Fruit fly (Drosophila melanogaster): Measurements from ENCODE around the gene CG31221.

CG31221 gene

dm6 chr3R:19498672-19499373, 86.3 kb downstream of the CG31221 start (continued):
- TF ChIP-seq Hey (tag; optimal IDR thresholded peaks at IDR 0.05), result peak; percentile 78
- TF ChIP-seq cas (GFP tag; IDR thresholded peaks at IDR 0.05), result peak; percentile 82
- TF ChIP-seq CG15696 (tag; optimal IDR thresholded peaks at IDR 0.05), result peak; percentile 44
- TF ChIP-seq sob (GFP tag; IDR thresholded peaks at IDR 0.05), result peak; percentile 96
- peak; percentile 96 for TF ChIP-seq CG17359 (tag; optimal IDR thresholded peaks at IDR 0.05)
- TF ChIP-seq ind (GFP tag; optimal IDR thresholded peaks at IDR 0.05), result peak; percentile 95
- TF ChIP-seq dmrt11E (tag; optimal IDR thresholded peaks at IDR 0.05), result peak; percentile 47

- TF ChIP-seq CG17361 (GFP tag; IDR thresholded peaks at IDR 0.05) (peak; percentile 30; the same call in 1 of the 3 replicates), ro (GFP tag; IDR thresholded peaks at IDR 0.05) (0 out of 2 replicates have a peak, but pooled peaks have one; percentile 0), CG11456 (GFP tag; IDR thresholded peaks at IDR 0.05) (0 out of 3 replicates have a peak, but pooled peaks have one; percentile 2), knrl (GFP tag; IDR thresholded peaks at IDR 0.05; ENCODE audit: partially characterized antibody) (no peak), Dref (GFP tag; IDR thresholded peaks at IDR 0.05) (0 out of 2 replicates have a peak, but pooled peaks have one; percentile 0), Trl (optimal IDR thresholded peaks at IDR 0.05) (peak; percentile 59 to 64), Trl (GFP tag; optimal IDR thresholded peaks at IDR 0.05) (no peak)
Observed at dm6 chr3R:19499374-19499703, 86.8 kb downstream of the CG31221 start.

dm6 chr3R:19499776-19500175, 87.3 kb downstream of the CG31221 start:
- TF ChIP-seq hth (optimal IDR thresholded peaks at IDR 0.05) (no peak), crol (GFP tag; IDR thresholded peaks at IDR 0.05) (0 out of 2 replicates have a peak, but pooled peaks have one; percentile 6), CG17361 (GFP tag; IDR thresholded peaks at IDR 0.05) (no peak), onecut (GFP tag; IDR thresholded peaks at IDR 0.05) (peak; percentile 95), ci (GFP tag; IDR thresholded peaks at IDR 0.05) (no peak), CG1832 (GFP tag; optimal IDR thresholded peaks at IDR 0.05) (peak; percentile 16), pho (GFP tag; optimal IDR thresholded peaks at IDR 0.05) (no peak), CG13296 (GFP tag; optimal IDR thresholded peaks at IDR 0.05) (no peak), H2.0 (GFP tag; IDR thresholded peaks at IDR 0.05) (no peak), run (tag; optimal IDR thresholded peaks at IDR 0.05) (peak; percentile 6)

dm6 chr3R:19500588-19500987, 88.1 kb downstream of the CG31221 start:
- TF ChIP-seq Rfx (GFP tag; IDR thresholded peaks at IDR 0.05) (0 out of 2 replicates have a peak, but pooled peaks have one; percentile 18), Med (GFP tag) (peak; percentile 39), CG17829 (tag; optimal IDR thresholded peaks at IDR 0.05) (no peak), CG8290 (GFP tag; optimal IDR thresholded peaks at IDR 0.05) (no peak), CG8290 (tag; optimal IDR thresholded peaks at IDR 0.05) (peak; percentile 45 to 59), Bteb2 (GFP tag; optimal IDR thresholded peaks at IDR 0.05) (no peak), abd-A (tag; optimal IDR thresholded peaks at IDR 0.05) (peak; percentile 24), Hey (tag; optimal IDR thresholded peaks at IDR 0.05) (no peak)

DNA sequence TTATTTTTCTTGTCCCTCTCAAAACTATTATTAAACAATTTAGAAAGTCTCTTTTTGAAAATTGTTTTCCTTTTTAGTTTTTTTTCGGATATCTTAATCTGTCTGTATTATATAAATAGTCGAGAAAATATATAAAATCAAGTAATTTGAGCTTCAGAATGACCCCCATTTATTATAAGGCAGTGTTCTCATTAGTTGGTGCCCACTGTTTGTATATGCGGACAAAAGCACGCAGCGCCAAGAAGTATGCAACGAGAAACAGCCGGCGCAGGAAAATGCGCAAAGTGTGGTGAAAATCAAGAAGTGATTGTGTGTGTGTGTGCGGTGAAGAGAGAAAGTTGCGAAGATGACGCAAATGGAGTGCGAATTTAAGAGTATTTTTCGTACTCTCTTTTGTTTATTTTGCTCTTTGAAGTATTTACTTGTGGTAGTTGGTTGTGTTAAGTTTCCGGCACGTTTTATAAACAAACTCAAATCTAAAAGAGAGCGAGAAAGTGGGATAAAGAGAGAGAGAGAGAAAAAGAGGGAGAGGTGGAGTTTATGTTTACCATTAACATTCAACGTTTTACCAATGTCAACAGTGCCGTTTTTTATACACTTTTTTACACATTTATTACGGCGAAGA, 90.7 kb downstream of the CG31221 start:
- TF ChIP-seq sisA (GFP tag; IDR thresholded peaks at IDR 0.05) (no peak), row (GFP tag; IDR thresholded peaks at IDR 0.05) (peak; percentile 57), tx (GFP tag; optimal IDR thresholded peaks at IDR 0.05) (no peak), Trl (optimal IDR thresholded peaks at IDR 0.05) (peak; percentile 49 to 74), Trl (GFP tag; optimal IDR thresholded peaks at IDR 0.05) (no peak), zfh1 (GFP tag; IDR thresholded peaks at IDR 0.05) (no peak), ara (GFP tag; IDR thresholded peaks at IDR 0.05) (no peak), cwo (GFP tag; optimal IDR thresholded peaks at IDR 0.05) (no peak), CG17186 (GFP tag; optimal IDR thresholded peaks at IDR 0.05) (no peak), oc (tag; optimal IDR thresholded peaks at IDR 0.05) (no peak), CG11247 (GFP tag; IDR thresholded peaks at IDR 0.05) (no peak), CHES-1-like (GFP tag; optimal IDR thresholded peaks at IDR 0.05) (no peak), unc-4 (GFP tag; IDR thresholded peaks at IDR 0.05; ENCODE audit: partially characterized antibody) (no peak), sima (GFP tag; optimal IDR thresholded peaks at IDR 0.05) (no peak), lab (GFP tag; optimal IDR thresholded peaks at IDR 0.05) (peak; percentile 4), CG7556 (GFP tag; optimal IDR thresholded peaks at IDR 0.05) (peak; percentile 15), Nf-YC (tag; optimal IDR thresholded peaks at IDR 0.05) (no peak)

All from whole organism, embryonic.